Fruit fly (Drosophila melanogaster): ENCODE results near the gene eag.

eag gene

DNA sequence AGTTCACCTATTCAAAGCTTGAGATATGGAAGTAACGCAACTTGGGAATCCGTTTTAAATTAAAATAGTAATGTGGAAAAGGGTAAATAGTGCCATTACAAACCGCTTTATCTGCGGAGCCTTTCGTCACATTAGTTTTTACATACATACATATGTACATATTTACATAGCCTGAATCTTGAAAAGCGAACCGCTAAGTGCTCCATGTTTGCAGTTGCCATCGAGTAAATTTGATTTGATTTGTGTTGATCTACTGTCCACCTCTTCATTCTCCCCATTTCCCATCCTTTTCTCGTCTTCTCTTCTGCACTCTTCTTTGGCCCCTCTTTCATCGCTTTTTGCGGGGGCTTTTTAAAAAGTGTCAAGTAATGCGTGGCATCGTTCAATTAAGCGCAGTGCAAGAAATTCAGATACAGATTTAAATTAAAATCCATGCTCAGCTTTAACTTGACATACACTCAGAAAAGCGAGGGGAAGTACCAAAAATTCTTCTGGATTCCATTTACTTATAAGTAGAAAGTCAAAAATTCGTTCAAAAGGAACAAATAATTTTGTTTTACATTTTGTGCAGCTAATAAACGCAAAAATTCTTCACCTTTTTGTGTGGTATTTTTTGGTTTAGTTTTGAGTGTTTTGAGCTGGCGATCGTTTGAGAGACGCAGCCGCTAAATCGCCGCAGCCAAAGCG, 87.9 kb downstream of the eag start (continued):
- TF ChIP-seq BEAF-32 (GFP tag; optimal IDR thresholded peaks at IDR 0.05) (no peak), CG33213 (GFP tag; optimal IDR thresholded peaks at IDR 0.05) (peak; percentile 91), lilli (GFP tag; optimal IDR thresholded peaks at IDR 0.05) (no peak), H2.0 (GFP tag; IDR thresholded peaks at IDR 0.05) (peak; percentile 27; the same call in 1 of the 2 replicates), rib (GFP tag; IDR thresholded peaks at IDR 0.05) (peak; percentile 65), Eip74EF (GFP tag; optimal IDR thresholded peaks at IDR 0.05) (peak in 1 of 2 experiments; percentile 81), HHEX (GFP tag; optimal IDR thresholded peaks at IDR 0.05) (peak; percentile 90), CG42726 (GFP tag; IDR thresholded peaks at IDR 0.05; ENCODE audit: partially characterized antibody) (no peak), CG12219 (GFP tag; optimal IDR thresholded peaks at IDR 0.05) (peak; percentile 81), CG6791 (GFP tag; IDR thresholded peaks at IDR 0.05; ENCODE audit: partially characterized antibody) (no peak), Hr3 (GFP tag; optimal IDR thresholded peaks at IDR 0.05) (peak; percentile 36), fd102C (GFP tag; optimal IDR thresholded peaks at IDR 0.05) (no peak), Oaz (GFP tag; IDR thresholded peaks at IDR 0.05) (no peak), shn (GFP tag; optimal IDR thresholded peaks at IDR 0.05) (peak; percentile 62), Side (GFP tag; optimal IDR thresholded peaks at IDR 0.05) (peak; percentile 79), MTF-1 (GFP tag; optimal IDR thresholded peaks at IDR 0.05; ENCODE audit: borderline replicate concordance) (peak; percentile 94), Fer3 (tag; optimal IDR thresholded peaks at IDR 0.05) (peak; percentile 84), ind (GFP tag; optimal IDR thresholded peaks at IDR 0.05) (no peak), Stat92E (GFP tag; optimal IDR thresholded peaks at IDR 0.05) (no peak), Fer1 (GFP tag; optimal IDR thresholded peaks at IDR 0.05) (peak; percentile 86), br (optimal IDR thresholded peaks at IDR 0.05) (no peak), unc-4 (GFP tag; IDR thresholded peaks at IDR 0.05; ENCODE audit: partially characterized antibody) (no peak), dmrt99B (tag; optimal IDR thresholded peaks at IDR 0.05) (peak; percentile 86), CG15073 (GFP tag; optimal IDR thresholded peaks at IDR 0.05) (peak; percentile 25), Ssrp (tag; optimal IDR thresholded peaks at IDR 0.05) (no peak), aop (GFP tag; IDR thresholded peaks at IDR 0.05) (no peak), cwo (GFP tag; optimal IDR thresholded peaks at IDR 0.05) (peak; percentile 68), CG34376 (GFP tag; optimal IDR thresholded peaks at IDR 0.05) (peak; percentile 57), ase (GFP tag; IDR thresholded peaks at IDR 0.05) (peak; percentile 63; the same call in 2 of the 3 replicates), salm (tag; optimal IDR thresholded peaks at IDR 0.05) (peak; percentile 84), Antp (GFP tag; optimal IDR thresholded peaks at IDR 0.05) (peak; percentile 56), gce (GFP tag; IDR thresholded peaks at IDR 0.05) (peak; percentile 90), CG8765 (GFP tag; IDR thresholded peaks at IDR 0.05) (no peak), Aef1 (GFP tag; IDR thresholded peaks at IDR 0.05) (no peak; the same call in 2 of the 3 replicates), dm (GFP tag; optimal IDR thresholded peaks at IDR 0.05) (peak; percentile 49), CG13424 (tag; optimal IDR thresholded peaks at IDR 0.05) (peak; percentile 75), CTCF (GFP tag; optimal IDR thresholded peaks at IDR 0.05) (peak; percentile 59), ham (GFP tag; IDR thresholded peaks at IDR 0.05) (no peak), lab (GFP tag; optimal IDR thresholded peaks at IDR 0.05) (peak; percentile 95), Gug (GFP tag; IDR thresholded peaks at IDR 0.05) (no peak), gsb (GFP tag; IDR thresholded peaks at IDR 0.05) (no peak), CG6254 (GFP tag; optimal IDR thresholded peaks at IDR 0.05) (peak; percentile 84), ERR (GFP tag; optimal IDR thresholded peaks at IDR 0.05) (peak; percentile 76), CG17912 (GFP tag; optimal IDR thresholded peaks at IDR 0.05) (peak; percentile 93), ara (GFP tag; IDR thresholded peaks at IDR 0.05) (peak; percentile 81), eve (GFP tag; optimal IDR thresholded peaks at IDR 0.05) (peak in 1 of 2 experiments; percentile 82), gro (GFP tag; optimal IDR thresholded peaks at IDR 0.05) (peak; percentile 46), ap (GFP tag; IDR thresholded peaks at IDR 0.05) (peak; percentile 52; the same call in 1 of the 2 replicates), CG13287 (GFP tag; IDR thresholded peaks at IDR 0.05; ENCODE audit: partially characterized antibody) (no peak), CG11723 (GFP tag; optimal IDR thresholded peaks at IDR 0.05) (peak; percentile 85)
